Worm (Caenorhabditis elegans) whole organism, L4/young adult: Measurements from ENCODE around the gene cutl-3.

ENCODE experiments used
- W03F9.2 ChIP-seq: fragments of 150-350 bp; optimal IDR thresholded peaks from 2 replicates; lab custom pipeline; 2014; ENCODE audit warnings: missing biosample characterization, missing genetic modification characterization
- dao-5 ChIP-seq: sonication (generic microtip); optimal IDR thresholded peaks from 2 replicates; lab custom pipeline; 2016; ENCODE audit warnings: missing genotype, missing genetic modification characterization, moderate library complexity, missing compliant biosample characterization
- him-1 ChIP-seq: sonication (generic microtip); optimal IDR thresholded peaks from 2 replicates; lab custom pipeline; 2016; ENCODE audit warnings: missing genotype, missing genetic modification reagents, missing genetic modification characterization, missing compliant biosample characterization

ce11 chrX:15042549-15042948 lies 43.5 kb upstream of the cutl-3 start:
- TF ChIP-seq dao-5 (tag; lab: Kevin White, UChicago) (no peak), W03F9.2 (no peak), him-1 (tag; lab: Kevin White, UChicago) (no peak)
